Worm (Caenorhabditis elegans) whole organism, L1 larva: ENCODE results near the gene F09C12.2.

Experiments
- C04F5.9 ChIP-seq: sonication (generic microtip); optimal IDR thresholded peaks from 2 replicates; lab custom pipeline; 2016; ENCODE audit warnings: missing genetic modification characterization, missing compliant biosample characterization
- C16A3.4 ChIP-seq: fragments of 150-350 bp; optimal IDR thresholded peaks from 2 replicates; lab custom pipeline; 2014; ENCODE audit warnings: missing biosample characterization, missing genetic modification characterization
- C34B4.2 ChIP-seq: sonication (generic microtip); optimal IDR thresholded peaks from 2 replicates; lab custom pipeline; 2017; ENCODE audit warnings: mild to moderate bottlenecking, missing genetic modification characterization, missing compliant biosample characterization
- aha-1 ChIP-seq: fragments of 150-350 bp; optimal IDR thresholded peaks from 2 replicates; lab custom pipeline; 2014; ENCODE audit warnings: missing biosample characterization, missing genetic modification characterization
- blmp-1 ChIP-seq: fragments of 150-350 bp; optimal IDR thresholded peaks from 2 replicates; lab custom pipeline; 2014; ENCODE audit warnings: missing biosample characterization, missing genetic modification characterization
- ceh-82 ChIP-seq, 3 experiments: fragments of 150-350 bp in 1 of 3; sonication (generic microtip) in 2 of 3; optimal IDR thresholded peaks; 2 replicates each; lab custom pipeline; 2014 to 2017; ENCODE audit warnings: missing biosample characterization in 3 of 3, missing genetic modification characterization in 3 of 3
- ces-1 ChIP-seq: fragments of 150-350 bp; optimal IDR thresholded peaks from 2 replicates; lab custom pipeline; 2014; ENCODE audit warnings: missing biosample characterization, missing genetic modification reagents, missing genetic modification characterization
- dpl-1 ChIP-seq, 3 experiments: fragments of 150-350 bp in 2 of 3; sonication (generic microtip) in 1 of 3; optimal IDR thresholded peaks; 2 replicates each; lab custom pipeline; 2014 to 2017; ENCODE audit warnings: missing biosample characterization in 3 of 3, missing genetic modification characterization in 3 of 3, missing genetic modification reagents in 3 of 3
- elt-2 ChIP-seq: sonication (generic microtip); optimal IDR thresholded peaks from 2 replicates; lab custom pipeline; 2016; ENCODE audit warnings: missing genetic modification characterization, mild to moderate bottlenecking, inconsistent platforms, missing compliant biosample characterization, missing genetic modification reagents
- elt-3 ChIP-seq, 6 experiments: fragments of 150-350 bp in 1 of 6; sonication (generic microtip); optimal IDR thresholded peaks; 2 replicates each; lab custom pipeline; 2017 to 2018; ENCODE audit warnings: missing biosample characterization in 6 of 6, missing genetic modification characterization in 6 of 6, inconsistent platforms in 1 of 6
- ets-5 ChIP-seq: fragments of 200-800 bp; sonication (Bioruptor generic); IDR thresholded peaks from 2 replicates; pipeline ENCODE4 v1.3.6; 2022; ENCODE audit warnings: missing genetic modification characterization, missing compliant biosample characterization
- fkh-4 ChIP-seq: sonication (generic microtip); optimal IDR thresholded peaks from 2 replicates; lab custom pipeline; 2016; ENCODE audit warnings: missing compliant biosample characterization, missing genetic modification characterization, borderline replicate concordance
- fkh-8 ChIP-seq: sonication (generic microtip); optimal IDR thresholded peaks from 2 replicates; lab custom pipeline; 2016; ENCODE audit warnings: mild to moderate bottlenecking, missing genetic modification characterization, missing compliant biosample characterization
- fos-1 ChIP-seq: fragments of 150-350 bp; optimal IDR thresholded peaks from 2 replicates; lab custom pipeline; 2014; ENCODE audit warnings: missing biosample characterization, missing genetic modification characterization
- hlh-17 ChIP-seq: fragments of 200-800 bp; sonication (Bioruptor generic); optimal IDR thresholded peaks from 2 replicates; lab custom pipeline; 2018; ENCODE audit warnings: missing genetic modification characterization, mild to moderate bottlenecking, missing compliant biosample characterization, moderate library complexity, borderline replicate concordance
- hpl-2 ChIP-seq: fragments of 150-350 bp; optimal IDR thresholded peaks from 2 replicates; lab custom pipeline; 2014; ENCODE audit warnings: missing biosample characterization, missing genetic modification reagents, missing genetic modification characterization
- irx-1 ChIP-seq: sonication (generic microtip); optimal IDR thresholded peaks from 2 replicates; lab custom pipeline; 2016; ENCODE audit warnings: missing genetic modification characterization, missing compliant biosample characterization
- isw-1 ChIP-seq: fragments of 200-800 bp; sonication (Bioruptor generic); IDR thresholded peaks from 2 replicates; pipeline ENCODE4 v1.3.6; 2022; ENCODE audit warnings: missing genetic modification characterization, missing compliant biosample characterization
- lin-13 ChIP-seq: fragments of 150-350 bp; optimal IDR thresholded peaks from 2 replicates; lab custom pipeline; 2014; ENCODE audit warnings: missing biosample characterization, missing genetic modification reagents, missing genetic modification characterization
- lin-14 ChIP-seq: fragments of 200-800 bp; sonication (Bioruptor generic); optimal IDR thresholded peaks from 2 replicates; lab custom pipeline; 2018; ENCODE audit warnings: mild to moderate bottlenecking, missing genetic modification characterization, moderate library complexity, missing compliant biosample characterization
- lin-15B ChIP-seq: fragments of 150-350 bp; sonication (generic microtip); optimal IDR thresholded peaks from 3 replicates; lab custom pipeline; 2014; ENCODE audit warnings: missing biosample characterization, missing genetic modification characterization
- lin-35 ChIP-seq, 2 experiments: fragments of 150-350 bp; optimal IDR thresholded peaks; 2 replicates each; lab custom pipeline; 2014; ENCODE audit warnings: missing biosample characterization in 2 of 2, missing genetic modification characterization in 2 of 2, missing genetic modification reagents in 2 of 2
- lin-39 ChIP-seq: fragments of 150-350 bp; optimal IDR thresholded peaks from 2 replicates; lab custom pipeline; 2014; ENCODE audit warnings: missing biosample characterization, missing genetic modification reagents, missing genetic modification characterization
- lir-3 ChIP-seq: sonication (generic microtip); optimal IDR thresholded peaks from 2 replicates; lab custom pipeline; 2016; ENCODE audit warnings: mild to moderate bottlenecking, missing genetic modification characterization, moderate library complexity, missing compliant biosample characterization; ENCODE audit not compliant: poor library complexity
- mdl-1 ChIP-seq, 2 experiments: fragments of 150-350 bp; optimal IDR thresholded peaks; 2 replicates each; lab custom pipeline; 2014 to 2017; ENCODE audit warnings: missing biosample characterization in 2 of 2, missing genetic modification characterization in 2 of 2, inconsistent platforms in 1 of 2
- nhr-12 ChIP-seq: sonication (generic microtip); optimal IDR thresholded peaks from 2 replicates; lab custom pipeline; 2017; ENCODE audit warnings: missing biosample characterization, missing genetic modification characterization
- nhr-19 ChIP-seq: fragments of 200-800 bp; sonication (Bioruptor generic); conservative IDR thresholded peaks from 2 replicates; pipeline ENCODE4 v1.3.6; 2022; ENCODE audit warnings: missing genetic modification characterization, missing compliant biosample characterization
- nhr-20 ChIP-seq: sonication (generic microtip); optimal IDR thresholded peaks from 2 replicates; lab custom pipeline; 2016; ENCODE audit warnings: mild to moderate bottlenecking, missing genetic modification characterization, missing compliant biosample characterization
- nhr-47 ChIP-seq: sonication (generic microtip); optimal IDR thresholded peaks from 2 replicates; lab custom pipeline; 2016; ENCODE audit warnings: mild to moderate bottlenecking, missing genetic modification characterization, moderate library complexity, missing compliant biosample characterization
- nhr-77 ChIP-seq: fragments of 150-350 bp; optimal IDR thresholded peaks from 2 replicates; lab custom pipeline; 2014; ENCODE audit warnings: missing biosample characterization, missing genetic modification characterization
- nhr-85 ChIP-seq: sonication (generic microtip); peaks from one replicate; lab custom pipeline; 2016; ENCODE audit warnings: missing genetic modification characterization, inconsistent platforms, missing compliant biosample characterization
- nhr-90 ChIP-seq: sonication (generic microtip); optimal IDR thresholded peaks from 2 replicates; lab custom pipeline; 2016; ENCODE audit warnings: mild to moderate bottlenecking, missing genetic modification characterization, missing compliant biosample characterization; ENCODE audit not compliant: poor library complexity
- pag-3 ChIP-seq: sonication (generic microtip); optimal IDR thresholded peaks from 2 replicates; lab custom pipeline; 2017; ENCODE audit warnings: missing genetic modification characterization, mild to moderate bottlenecking, missing compliant biosample characterization, antibody characterized with exemption, borderline replicate concordance; ENCODE audit not compliant: insufficient read depth
- pax-3 ChIP-seq: fragments of 200-800 bp; sonication (Bioruptor generic); optimal IDR thresholded peaks from 2 replicates; lab custom pipeline; 2018; ENCODE audit warnings: mild to moderate bottlenecking, missing genetic modification characterization, moderate library complexity, missing compliant biosample characterization
- pqm-1 ChIP-seq: sonication (generic microtip); optimal IDR thresholded peaks from 3 replicates; lab custom pipeline; 2017; ENCODE audit warnings: missing biosample characterization, missing genetic modification characterization
- skn-1 ChIP-seq: fragments of 150-350 bp; optimal IDR thresholded peaks from 2 replicates; lab custom pipeline; 2014; ENCODE audit warnings: missing biosample characterization, missing genetic modification characterization
- snpc-4 ChIP-seq: fragments of 150-350 bp; optimal IDR thresholded peaks from 2 replicates; lab custom pipeline; 2014; ENCODE audit warnings: missing biosample characterization, missing genetic modification characterization
- snu-23 ChIP-seq: sonication (generic microtip); optimal IDR thresholded peaks from 2 replicates; lab custom pipeline; 2016; ENCODE audit warnings: missing genetic modification characterization, missing compliant biosample characterization
- sox-4 ChIP-seq: sonication (generic microtip); optimal IDR thresholded peaks from 2 replicates; lab custom pipeline; 2016; ENCODE audit warnings: missing genetic modification characterization, missing compliant biosample characterization
- sptf-1 ChIP-seq: fragments of 150-350 bp; optimal IDR thresholded peaks from 2 replicates; lab custom pipeline; 2014; ENCODE audit warnings: missing biosample characterization, missing genetic modification characterization
- sup-37 ChIP-seq: fragments of 200-800 bp; sonication (Bioruptor generic); optimal IDR thresholded peaks from 2 replicates; lab custom pipeline; 2018; ENCODE audit warnings: mild to moderate bottlenecking, missing genetic modification characterization, missing compliant biosample characterization
- swsn-7 ChIP-seq: sonication (generic microtip); optimal IDR thresholded peaks from 2 replicates; lab custom pipeline; 2016; ENCODE audit warnings: missing genetic modification characterization, missing compliant biosample characterization
- tbx-2 ChIP-seq: sonication (generic microtip); optimal IDR thresholded peaks from 2 replicates; lab custom pipeline; 2016; ENCODE audit warnings: missing genetic modification characterization, missing compliant biosample characterization
- tlp-1 ChIP-seq: fragments of 150-350 bp; optimal IDR thresholded peaks from 2 replicates; lab custom pipeline; 2014; ENCODE audit warnings: missing biosample characterization, missing genetic modification characterization
- unc-62 ChIP-seq: fragments of 150-350 bp; optimal IDR thresholded peaks from 2 replicates; lab custom pipeline; 2014; ENCODE audit warnings: missing biosample characterization, missing genetic modification reagents, missing genetic modification characterization
- unc-86 ChIP-seq: sonication (generic microtip); optimal IDR thresholded peaks from 2 replicates; lab custom pipeline; 2016; ENCODE audit warnings: missing genetic modification characterization, missing compliant biosample characterization
- xbp-1 ChIP-seq: sonication (generic microtip); optimal IDR thresholded peaks from 2 replicates; lab custom pipeline; 2016; ENCODE audit warnings: missing genetic modification characterization, missing compliant biosample characterization
- ztf-4 ChIP-seq: fragments of 150-350 bp; optimal IDR thresholded peaks from 2 replicates; lab custom pipeline; 2014; ENCODE audit warnings: missing biosample characterization, missing genetic modification characterization

Gene F09C12.2

ce11 chrII:5103189-5103588 is 6.6 kb upstream of the F09C12.2 start:
- TF ChIP-seq irx-1 (tag; lab: Kevin White, UChicago) (no peak), fkh-4 (tag; lab: Kevin White, UChicago) (no peak), fkh-8 (tag; lab: Kevin White, UChicago) (no peak), lin-39 (no peak), unc-86 (tag; lab: Kevin White, UChicago) (no peak), unc-62 (no peak), ets-5 (GFP tag; lab: Robert Waterston, UW) (no peak), sox-4 (no peak), lin-14 (peak; percentile 62), skn-1 (no peak), ceh-82 (tag; optimal IDR thresholded peaks at IDR 0.05; lab: Kevin White, UChicago) (no peak), dpl-1 (GFP tag; optimal IDR thresholded peaks at IDR 0.05; lab: Kevin White, UChicago) (peak in 1 of 3 experiments; percentile 6), isw-1 (GFP tag; lab: Robert Waterston, UW) (no peak), sptf-1 (no peak), xbp-1 (no peak), C34B4.2 (tag; lab: Kevin White, UChicago) (no peak), nhr-90 (tag; lab: Kevin White, UChicago) (no peak), blmp-1 (tag; lab: Kevin White, UChicago) (peak; percentile 48), tlp-1 (tag; lab: Kevin White, UChicago) (no peak), nhr-19 (GFP tag; lab: Robert Waterston, UW) (no peak), nhr-85 (peak; percentile 81), mdl-1 (tag; optimal IDR thresholded peaks at IDR 0.05; lab: Kevin White, UChicago) (no peak)

ce11 chrII:5103784-5104457 is 5.9 kb upstream of the F09C12.2 start, which contains the start of the genes C04G6.11 and mpk-2:
C04G6.11 (minus strand) TSS chrII:5103834.
mpk-2 (plus strand) TSS chrII:5104118.
- TF ChIP-seq lin-13 (no peak), C16A3.4 (tag; lab: Kevin White, UChicago) (no peak), blmp-1 (tag; lab: Kevin White, UChicago) (peak; percentile 12), lin-35 (GFP tag; optimal IDR thresholded peaks at IDR 0.05; lab: Kevin White, UChicago) (peak in 1 of 2 experiments; percentile 9), elt-2 (tag; lab: Kevin White, UChicago) (peak; percentile 95), ces-1 (no peak), ztf-4 (tag; lab: Kevin White, UChicago) (no peak), lir-3 (tag; lab: Kevin White, UChicago) (no peak), sup-37 (GFP tag; lab: Kevin White, UChicago) (no peak), pag-3 (tag; lab: Kevin White, UChicago) (no peak), snu-23 (GFP tag; lab: Kevin White, UChicago) (no peak), snpc-4 (tag; lab: Kevin White, UChicago) (no peak), ceh-82 (tag; optimal IDR thresholded peaks at IDR 0.05; lab: Kevin White, UChicago) (no peak), aha-1 (no peak), nhr-77 (tag; lab: Kevin White, UChicago) (no peak), hlh-17 (GFP tag; lab: Kevin White, UChicago) (no peak), pax-3 (tag; lab: Kevin White, UChicago) (no peak), irx-1 (tag; lab: Kevin White, UChicago) (no peak), elt-3 (tag; optimal IDR thresholded peaks at IDR 0.05; lab: Kevin White, UChicago) (no peak)

ce11 chrII:5105020-5105419 is 4.8 kb upstream of the F09C12.2 start:
- TF ChIP-seq hlh-17 (GFP tag; lab: Kevin White, UChicago) (no peak), lin-15B (tag; lab: Kevin White, UChicago) (no peak), fos-1 (tag; lab: Kevin White, UChicago) (peak; percentile 76), nhr-12 (tag; lab: Kevin White, UChicago) (no peak), mdl-1 (tag; optimal IDR thresholded peaks at IDR 0.05; lab: Kevin White, UChicago) (peak in 1 of 2 experiments; percentile 66), xbp-1 (peak; percentile 58), ceh-82 (tag; optimal IDR thresholded peaks at IDR 0.05; lab: Kevin White, UChicago) (peak; percentile 43 to 78 (median 52)), snpc-4 (tag; lab: Kevin White, UChicago) (peak; percentile 37), pax-3 (tag; lab: Kevin White, UChicago) (peak; percentile 32), irx-1 (tag; lab: Kevin White, UChicago) (peak; percentile 5), ets-5 (GFP tag; lab: Robert Waterston, UW) (no peak), nhr-20 (tag; lab: Kevin White, UChicago) (peak; percentile 72), hpl-2 (GFP tag; lab: Kevin White, UChicago) (no peak), swsn-7 (tag; lab: Kevin White, UChicago) (peak; percentile 63), sox-4 (peak; percentile 8), nhr-47 (tag; lab: Kevin White, UChicago) (peak; percentile 81), pqm-1 (tag; lab: Kevin White, UChicago) (no peak), tbx-2 (tag; lab: Kevin White, UChicago) (peak; percentile 55), C04F5.9 (tag; lab: Kevin White, UChicago) (no peak)
